Worm (Caenorhabditis elegans) whole organism, L3 larva: Measurements from ENCODE around the gene atgp-2.

Experiments used
- R02D3.7 ChIP-seq: fragments of 150-350 bp; optimal IDR thresholded peaks from 2 replicates; lab custom pipeline; 2014; ENCODE audit warnings: missing biosample characterization, missing genetic modification characterization
- ZK546.5 ChIP-seq: sonication (generic microtip); optimal IDR thresholded peaks from 2 replicates; lab custom pipeline; 2017; ENCODE audit warnings: missing biosample characterization, missing genetic modification characterization
- aly-2 ChIP-seq: fragments of 150-350 bp; optimal IDR thresholded peaks from 2 replicates; lab custom pipeline; 2014; ENCODE audit warnings: missing biosample characterization, missing genetic modification characterization
- ama-1 ChIP-seq: fragments of 150-350 bp; optimal IDR thresholded peaks from 2 replicates; lab custom pipeline; 2018
- ceh-28 ChIP-seq: fragments of 150-350 bp; optimal IDR thresholded peaks from 2 replicates; lab custom pipeline; 2014; ENCODE audit warnings: missing biosample characterization, missing genetic modification reagents, missing genetic modification characterization
- ceh-9 ChIP-seq: sonication (generic microtip); optimal IDR thresholded peaks from 2 replicates; lab custom pipeline; 2018; ENCODE audit warnings: missing biosample characterization, missing genetic modification characterization
- daf-12 ChIP-seq: fragments of 150-350 bp; optimal IDR thresholded peaks from 2 replicates; lab custom pipeline; 2014; ENCODE audit warnings: missing biosample characterization, missing genetic modification reagents, missing genetic modification characterization
- egl-27 ChIP-seq: sonication (generic microtip); optimal IDR thresholded peaks from 4 replicates; lab custom pipeline; 2017; ENCODE audit warnings: missing biosample characterization, missing genetic modification reagents, missing genetic modification characterization
- egl-5 ChIP-seq: fragments of 150-350 bp; optimal IDR thresholded peaks from 2 replicates; lab custom pipeline; 2017; ENCODE audit warnings: missing biosample characterization, missing genetic modification reagents, missing genetic modification characterization, inconsistent platforms
- elt-1 ChIP-seq: fragments of 150-350 bp; optimal IDR thresholded peaks from 2 replicates; lab custom pipeline; 2014; ENCODE audit warnings: missing biosample characterization, missing genetic modification characterization
- elt-2 ChIP-seq: sonication (generic microtip); optimal IDR thresholded peaks from 2 replicates; lab custom pipeline; 2016; ENCODE audit warnings: missing genetic modification reagents, mild to moderate bottlenecking, missing genetic modification characterization, missing compliant biosample characterization
- elt-3 ChIP-seq, 3 experiments: fragments of 150-350 bp in 1 of 3; sonication (generic microtip) in 2 of 3; optimal IDR thresholded peaks; 2 replicates in 2 of 3; 4 replicates in 1 of 3; lab custom pipeline; 2014 to 2017; ENCODE audit warnings: missing biosample characterization in 3 of 3, missing genetic modification characterization in 3 of 3
- fkh-10 ChIP-seq: sonication (generic microtip); optimal IDR thresholded peaks from 2 replicates; lab custom pipeline; 2017; ENCODE audit warnings: missing biosample characterization, missing genetic modification reagents, missing genetic modification characterization
- fos-1 ChIP-seq: fragments of 150-350 bp; optimal IDR thresholded peaks from 2 replicates; lab custom pipeline; 2014; ENCODE audit warnings: missing biosample characterization, missing genetic modification characterization
- lsy-12 ChIP-seq: sonication (generic microtip); optimal IDR thresholded peaks from 2 replicates; lab custom pipeline; 2016; ENCODE audit warnings: mild to moderate bottlenecking, missing genetic modification characterization, missing compliant biosample characterization
- nfya-1 ChIP-seq: sonication (generic microtip); optimal IDR thresholded peaks from 2 replicates; lab custom pipeline; 2017; ENCODE audit warnings: missing genetic modification characterization, mild to moderate bottlenecking, missing compliant biosample characterization, antibody characterized with exemption, moderate library complexity; ENCODE audit not compliant: insufficient read depth
- nhr-11 ChIP-seq: fragments of 150-350 bp; optimal IDR thresholded peaks from 2 replicates; lab custom pipeline; 2014; ENCODE audit warnings: missing biosample characterization, missing genetic modification characterization
- nhr-12 ChIP-seq: fragments of 150-350 bp; optimal IDR thresholded peaks from 2 replicates; lab custom pipeline; 2014; ENCODE audit warnings: missing biosample characterization, missing genetic modification characterization
- nhr-23 ChIP-seq: fragments of 150-350 bp; optimal IDR thresholded peaks from 2 replicates; lab custom pipeline; 2014; ENCODE audit warnings: missing biosample characterization, missing genetic modification reagents, missing genetic modification characterization
- nhr-237 ChIP-seq: fragments of 150-350 bp; optimal IDR thresholded peaks from 2 replicates; lab custom pipeline; 2014; ENCODE audit warnings: missing biosample characterization, missing genetic modification characterization
- nhr-25 ChIP-seq: sonication (generic microtip); optimal IDR thresholded peaks from 2 replicates; lab custom pipeline; 2017; ENCODE audit warnings: missing biosample characterization, missing genetic modification characterization
- nhr-28 ChIP-seq: fragments of 150-350 bp; optimal IDR thresholded peaks from 2 replicates; lab custom pipeline; 2014; ENCODE audit warnings: missing biosample characterization, missing genetic modification characterization
- nhr-43 ChIP-seq: sonication (generic microtip); optimal IDR thresholded peaks from 2 replicates; lab custom pipeline; 2016; ENCODE audit warnings: mild to moderate bottlenecking, missing genetic modification characterization, missing compliant biosample characterization; ENCODE audit not compliant: poor library complexity, severe bottlenecking
- nhr-67 ChIP-seq: fragments of 150-350 bp; optimal IDR thresholded peaks from 2 replicates; lab custom pipeline; 2014; ENCODE audit warnings: missing biosample characterization, missing genetic modification characterization
- nhr-76 ChIP-seq: fragments of 150-350 bp; sonication (generic microtip); optimal IDR thresholded peaks from 5 replicates; lab custom pipeline; 2014; ENCODE audit warnings: missing biosample characterization, missing genetic modification characterization
- nhr-77 ChIP-seq: fragments of 150-350 bp; optimal IDR thresholded peaks from 2 replicates; lab custom pipeline; 2014; ENCODE audit warnings: missing biosample characterization, missing genetic modification characterization
- pqm-1 ChIP-seq: fragments of 150-350 bp; optimal IDR thresholded peaks from 2 replicates; lab custom pipeline; 2017; ENCODE audit warnings: missing biosample characterization, missing genetic modification characterization, inconsistent platforms
- tbx-2 ChIP-seq: sonication (generic microtip); optimal IDR thresholded peaks from 2 replicates; lab custom pipeline; 2016; ENCODE audit warnings: mild to moderate bottlenecking, missing genetic modification characterization, missing compliant biosample characterization
- unc-39 ChIP-seq: sonication (generic microtip); optimal IDR thresholded peaks from 4 replicates; lab custom pipeline; 2017; ENCODE audit warnings: missing biosample characterization, missing genetic modification characterization
- zag-1 ChIP-seq: fragments of 150-350 bp; optimal IDR thresholded peaks from 2 replicates; lab custom pipeline; 2014; ENCODE audit warnings: missing biosample characterization, missing genetic modification characterization
- ztf-11 ChIP-seq: fragments of 150-350 bp; optimal IDR thresholded peaks from 2 replicates; lab custom pipeline; 2014; ENCODE audit warnings: missing biosample characterization, missing genetic modification characterization
- ztf-4 ChIP-seq: fragments of 150-350 bp; optimal IDR thresholded peaks from 2 replicates; lab custom pipeline; 2014; ENCODE audit warnings: missing biosample characterization, missing genetic modification characterization

The atgp-2 gene

DNA sequence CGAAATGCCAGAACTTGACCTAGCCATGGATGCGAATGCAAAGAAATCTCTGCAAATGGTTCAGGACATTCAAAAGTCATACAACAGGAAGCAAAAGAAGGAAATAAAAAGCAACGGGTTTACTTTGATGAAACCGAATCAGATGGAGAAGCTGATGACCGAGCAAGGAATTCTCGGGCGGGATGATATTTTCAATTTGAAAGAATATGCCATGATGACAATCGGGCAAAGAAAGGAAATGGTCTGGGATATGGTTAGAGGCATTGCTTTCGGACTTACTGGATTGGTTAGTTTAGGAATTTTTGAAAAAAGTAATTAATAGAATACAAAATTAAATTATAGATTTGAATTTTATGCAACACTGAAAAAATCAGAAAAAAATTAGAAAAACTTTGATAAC is 23.2 kb downstream of the atgp-2 start:
- TF ChIP-seq nhr-11 (tag; lab: Kevin White, UChicago): no peak
- no peak for TF ChIP-seq lsy-12 (tag; lab: Kevin White, UChicago)

DNA sequence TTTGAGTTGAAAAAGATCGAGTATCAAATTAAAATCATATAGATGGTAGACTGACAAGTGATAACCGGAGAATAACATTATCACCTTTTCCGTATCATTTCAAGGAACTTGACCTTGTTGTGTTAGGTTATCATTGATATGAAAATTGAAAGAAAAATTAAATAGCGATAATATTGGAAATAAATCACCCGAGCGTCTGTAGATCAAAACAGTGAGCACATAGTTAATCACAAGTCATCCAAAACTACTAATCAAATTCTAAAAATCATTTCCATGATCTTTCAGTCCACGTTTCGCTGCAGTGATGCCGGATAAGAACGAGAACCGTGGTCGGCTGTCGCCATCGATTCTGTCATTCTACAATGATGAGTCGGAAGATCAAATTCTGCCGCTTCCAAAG is 24.1 kb downstream of the atgp-2 start:
- TF ChIP-seq elt-3 (tag; optimal IDR thresholded peaks at IDR 0.05; lab: Kevin White, UChicago) (peak in 2 of 3 experiments; percentile 3 to 68), nhr-43 (tag; lab: Kevin White, UChicago) (peak; percentile 74), pqm-1 (tag; lab: Kevin White, UChicago) (no peak)

DNA sequence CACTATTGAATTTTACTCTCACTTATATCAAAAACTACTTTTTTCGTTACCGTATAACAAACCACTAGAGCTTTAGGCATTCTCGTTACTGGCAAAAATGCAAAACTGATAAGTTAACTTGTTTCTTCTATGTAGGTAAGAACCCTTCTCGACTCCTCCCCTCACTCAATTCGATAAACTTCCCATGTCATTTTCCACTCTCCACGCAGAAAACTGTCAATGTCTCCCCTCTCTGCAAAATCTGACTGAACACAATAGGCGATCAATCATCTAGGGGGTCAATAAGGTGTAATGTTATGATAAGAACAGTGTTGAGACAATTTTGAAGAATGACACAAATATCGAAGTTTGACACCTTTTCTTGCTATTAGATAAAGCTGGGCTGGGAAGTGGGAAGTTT is 25.1 kb downstream of the atgp-2 start:
- TF ChIP-seq ztf-11 (tag; lab: Kevin White, UChicago) (no peak), nhr-77 (tag; lab: Kevin White, UChicago) (no peak), unc-39 (tag; lab: Kevin White, UChicago) (no peak), ceh-28 (no peak), nhr-237 (tag; lab: Kevin White, UChicago) (no peak), nhr-23 (tag; lab: Kevin White, UChicago) (peak; percentile 10), nhr-11 (tag; lab: Kevin White, UChicago) (no peak), nhr-25 (tag; lab: Kevin White, UChicago) (peak; percentile 19), nhr-76 (no peak)

DNA sequence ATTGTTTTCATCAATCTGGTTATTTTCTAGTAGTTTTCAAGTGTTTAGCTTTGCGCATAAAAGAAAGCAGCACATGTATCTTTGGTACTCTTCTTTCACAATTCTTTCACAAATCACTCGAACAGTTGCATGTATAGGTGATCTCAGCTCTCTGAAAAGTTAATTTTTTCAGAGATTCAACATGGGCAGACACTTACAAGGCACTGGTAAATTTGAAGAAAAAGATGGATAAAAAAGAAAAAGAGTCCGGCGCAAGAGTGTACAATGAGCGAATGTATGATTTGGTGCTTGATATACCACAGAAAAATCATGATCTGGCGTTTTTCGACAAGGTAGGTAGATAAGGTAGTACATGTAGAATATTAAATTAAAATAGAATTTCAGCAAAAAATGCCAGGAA is 25.7 kb downstream of the atgp-2 start:
- TF ChIP-seq nhr-43 (tag; lab: Kevin White, UChicago): no peak
- TF ChIP-seq ceh-9: no peak
- TF ChIP-seq fos-1 (tag; lab: Kevin White, UChicago): no peak
- no peak for TF ChIP-seq zag-1
- no peak for TF ChIP-seq ZK546.5 (tag; lab: Kevin White, UChicago)
- no peak for TF ChIP-seq nhr-25 (tag; lab: Kevin White, UChicago)
- TF ChIP-seq daf-12 (tag; lab: Kevin White, UChicago): no peak
- TF ChIP-seq egl-27: no peak
- no peak for TF ChIP-seq elt-3 (tag; optimal IDR thresholded peaks at IDR 0.05; lab: Kevin White, UChicago)
- no peak for TF ChIP-seq R02D3.7 (tag; lab: Kevin White, UChicago)
- TF ChIP-seq lsy-12 (tag; lab: Kevin White, UChicago): no peak
- no peak for TF ChIP-seq nhr-11 (tag; lab: Kevin White, UChicago)
- TF ChIP-seq nhr-76: no peak
- no peak for TF ChIP-seq fkh-10
- TF ChIP-seq egl-5 (tag; lab: Kevin White, UChicago): no peak
- no peak for TF ChIP-seq pqm-1 (tag; lab: Kevin White, UChicago)
- no peak for TF ChIP-seq ztf-4 (tag; lab: Kevin White, UChicago)
- no peak for TF ChIP-seq nhr-28 (tag; lab: Kevin White, UChicago)
- no peak for TF ChIP-seq ama-1 (lab: Kevin White, UChicago)
- TF ChIP-seq tbx-2: no peak

DNA sequence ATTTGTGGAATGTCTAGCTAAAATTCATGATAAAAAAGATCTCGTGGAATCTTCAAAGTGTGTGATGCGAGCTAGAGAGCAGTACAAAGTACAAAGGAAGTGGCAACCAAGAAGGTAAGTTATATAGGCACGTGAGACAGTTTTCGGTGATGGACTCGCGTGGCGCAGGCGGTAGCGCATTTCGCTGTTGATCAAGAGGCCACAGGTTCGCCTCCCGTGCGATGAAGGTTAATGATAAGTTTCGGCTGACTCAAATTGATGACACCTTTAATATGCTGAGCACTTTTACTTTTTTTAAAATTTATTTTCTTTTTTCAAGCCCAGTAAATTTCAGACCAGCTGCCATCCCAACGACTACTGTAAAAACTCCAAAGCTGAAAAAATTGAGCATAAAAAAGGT is 27.0 kb downstream of the atgp-2 start:
- TF ChIP-seq ama-1 (lab: Kevin White, UChicago) (peak; percentile 30), lsy-12 (tag; lab: Kevin White, UChicago) (peak; percentile 48), nhr-43 (tag; lab: Kevin White, UChicago) (peak; percentile 11), nfya-1 (tag; lab: Kevin White, UChicago) (peak; percentile 4), nhr-67 (no peak), nhr-12 (tag; lab: Kevin White, UChicago) (no peak), nhr-25 (tag; lab: Kevin White, UChicago) (peak; percentile 19), nhr-77 (tag; lab: Kevin White, UChicago) (peak; percentile 10), ceh-28 (no peak), zag-1 (no peak)
- TF ChIP-seq, all 47 proteins: peak for 6

DNA sequence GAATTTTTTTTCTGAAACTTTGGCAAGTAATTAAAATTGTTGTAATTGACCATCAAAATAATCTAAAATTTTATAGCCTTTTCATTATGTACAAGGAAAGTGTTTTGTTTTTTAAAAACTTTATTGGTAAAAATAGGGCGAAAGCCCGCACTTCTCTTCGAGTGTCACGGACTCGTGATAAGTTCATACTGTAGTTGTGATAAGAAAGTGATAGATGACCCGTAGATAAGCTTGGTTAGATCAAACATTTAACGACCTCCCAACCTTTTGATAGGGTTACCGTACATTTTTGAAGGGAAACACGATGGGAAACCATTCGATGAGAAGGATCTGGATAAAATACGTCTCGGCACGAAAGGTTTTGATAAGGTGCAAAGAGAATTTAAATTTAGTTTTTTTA is 27.5 kb downstream of the atgp-2 start:
- TF ChIP-seq aly-2 (tag; lab: Kevin White, UChicago) (no peak), elt-2 (peak; percentile 28), nhr-23 (tag; lab: Kevin White, UChicago) (peak; percentile 57), elt-3 (tag; optimal IDR thresholded peaks at IDR 0.05; lab: Kevin White, UChicago) (peak in 1 of 3 experiments; percentile 64), nhr-43 (tag; lab: Kevin White, UChicago) (peak; percentile 21), elt-1 (no peak)
